Fruit fly (Drosophila melanogaster): ENCODE data around the gene CG5895.

The CG5895 gene

dm6 chr3L:16027163-16027633 is 8.1 kb upstream of the CG5895 start (continued):
- TF ChIP-seq CG17359 (tag; optimal IDR thresholded peaks at IDR 0.05) (peak; percentile 48), Hr78 (GFP tag; optimal IDR thresholded peaks at IDR 0.05) (peak in 1 of 2 experiments; percentile 11), CG3065 (GFP tag; optimal IDR thresholded peaks at IDR 0.05) (no peak), CG17328 (GFP tag; IDR thresholded peaks at IDR 0.05) (no peak), pum (GFP tag; optimal IDR thresholded peaks at IDR 0.05) (no peak), Lim3 (GFP tag; IDR thresholded peaks at IDR 0.05) (no peak), HLHmδ (GFP tag; optimal IDR thresholded peaks at IDR 0.05) (peak; percentile 68), CG18619 (GFP tag; optimal IDR thresholded peaks at IDR 0.05) (peak; percentile 30), Chrac-16 (GFP tag; optimal IDR thresholded peaks at IDR 0.05) (no peak), Dp (GFP tag; optimal IDR thresholded peaks at IDR 0.05) (no peak), Vsx1 (GFP tag; optimal IDR thresholded peaks at IDR 0.05) (peak; percentile 81), CG13296 (GFP tag; optimal IDR thresholded peaks at IDR 0.05) (peak; percentile 44), Lpt (GFP tag; optimal IDR thresholded peaks at IDR 0.05) (no peak), sim (GFP tag; IDR thresholded peaks at IDR 0.05) (0 out of 2 replicates have a peak, but pooled peaks have one; percentile 23), nom (GFP tag; optimal IDR thresholded peaks at IDR 0.05) (peak; percentile 76), CG10267 (tag; optimal IDR thresholded peaks at IDR 0.05) (peak; percentile 14), org-1 (GFP tag; optimal IDR thresholded peaks at IDR 0.05) (peak; percentile 15), NC2α (GFP tag; optimal IDR thresholded peaks at IDR 0.05) (peak; percentile 14), CG2712 (tag; optimal IDR thresholded peaks at IDR 0.05) (peak; percentile 15), CG9215 (GFP tag; IDR thresholded peaks at IDR 0.05) (no peak), sd (tag; optimal IDR thresholded peaks at IDR 0.05) (peak; percentile 12), fd102C (GFP tag; optimal IDR thresholded peaks at IDR 0.05) (peak; percentile 59), bcd (GFP tag; optimal IDR thresholded peaks at IDR 0.05) (peak; percentile 51), gsb-n (tag; optimal IDR thresholded peaks at IDR 0.05) (no peak), gsb (GFP tag; IDR thresholded peaks at IDR 0.05) (no peak), da (GFP tag; optimal IDR thresholded peaks at IDR 0.05) (no peak), Hmr (GFP tag; optimal IDR thresholded peaks at IDR 0.05) (peak; percentile 56), pan (optimal IDR thresholded peaks at IDR 0.05) (peak in 1 of 2 experiments; percentile 20), pan (GFP tag; optimal IDR thresholded peaks at IDR 0.05 in 1 of 2, IDR thresholded peaks at IDR 0.05 in 1 of 2) (peak in 1 of 2 experiments; percentile 73), klu (GFP tag; IDR thresholded peaks at IDR 0.05) (no peak), Ets65A (GFP tag) (peak; percentile 79), pho (GFP tag; optimal IDR thresholded peaks at IDR 0.05) (no peak), Opbp (GFP tag; IDR thresholded peaks at IDR 0.05; ENCODE audit: partially characterized antibody) (no peak), Sox100B (GFP tag; optimal IDR thresholded peaks at IDR 0.05) (peak; percentile 64), sqz (GFP tag; optimal IDR thresholded peaks at IDR 0.05) (peak; percentile 96), cwo (GFP tag; optimal IDR thresholded peaks at IDR 0.05) (peak; percentile 76), wdn (GFP tag; IDR thresholded peaks at IDR 0.05) (0 out of 2 replicates have a peak, but pooled peaks have one; percentile 7), CG16815 (GFP tag; optimal IDR thresholded peaks at IDR 0.05) (no peak), Side (GFP tag; optimal IDR thresholded peaks at IDR 0.05) (peak; percentile 16), CG7786 (GFP tag; optimal IDR thresholded peaks at IDR 0.05) (no peak), gt (GFP tag; IDR thresholded peaks at IDR 0.05) (no peak), CG11723 (GFP tag; optimal IDR thresholded peaks at IDR 0.05) (peak; percentile 27), CG10462 (GFP tag; optimal IDR thresholded peaks at IDR 0.05) (no peak), Scr (GFP tag; IDR thresholded peaks at IDR 0.05; ENCODE audit: partially characterized antibody) (no peak), cato (GFP tag; optimal IDR thresholded peaks at IDR 0.05; ENCODE audit: borderline replicate concordance) (no peak), slou (GFP tag; optimal IDR thresholded peaks at IDR 0.05) (no peak), so (GFP tag; IDR thresholded peaks at IDR 0.05) (peak; percentile 70; the same call in 2 of the 3 replicates), sr (GFP tag; IDR thresholded peaks at IDR 0.05) (0 out of 3 replicates have a peak, but pooled peaks have one; percentile 31), hb (GFP tag; IDR thresholded peaks at IDR 0.05; ENCODE audit: partially characterized antibody) (no peak), Tbp (GFP tag; optimal IDR thresholded peaks at IDR 0.05) (no peak), CG7357 (GFP tag; IDR thresholded peaks at IDR 0.05) (peak; percentile 49; the same call in 1 of the 3 replicates)
